Worm (Caenorhabditis elegans) whole organism, late embryonic: ENCODE measurements around the gene mrpl-48.
A peak's percentile ranks its signal among the peaks of the same experiment; 100 is the strongest.

Source experiments
- K09A11.1 ChIP-seq: sonication (generic microtip); optimal IDR thresholded peaks from 2 replicates; lab custom pipeline; 2017; ENCODE audit warnings: antibody characterized with exemption, mild to moderate bottlenecking, missing genetic modification characterization, missing compliant biosample characterization; ENCODE audit not compliant: insufficient read depth
- T23F11.4 ChIP-seq: fragments of 200-800 bp; sonication (Bioruptor generic); optimal IDR thresholded peaks from 2 replicates; lab custom pipeline; 2018; ENCODE audit warnings: mild to moderate bottlenecking, missing genetic modification characterization, missing compliant biosample characterization
- ama-1 ChIP-seq: fragments of 150-350 bp; optimal IDR thresholded peaks from 2 replicates; lab custom pipeline; 2014
- ceh-18 ChIP-seq: sonication (generic microtip); optimal IDR thresholded peaks from 2 replicates; lab custom pipeline; 2016; ENCODE audit warnings: missing genetic modification characterization, missing compliant biosample characterization
- ceh-19 ChIP-seq: fragments of 200-800 bp; sonication (Bioruptor generic); optimal IDR thresholded peaks from 2 replicates; lab custom pipeline; 2018; ENCODE audit warnings: mild to moderate bottlenecking, missing genetic modification characterization, missing compliant biosample characterization
- ceh-2 ChIP-seq: sonication (generic microtip); optimal IDR thresholded peaks from 2 replicates; lab custom pipeline; 2016; ENCODE audit warnings: missing genotype, missing genetic modification characterization, missing compliant biosample characterization
- ceh-22 ChIP-seq: sonication (generic microtip); optimal IDR thresholded peaks from 2 replicates; lab custom pipeline; 2017; ENCODE audit warnings: missing biosample characterization, missing genetic modification characterization
- ceh-30 ChIP-seq: fragments of 150-350 bp; optimal IDR thresholded peaks from 2 replicates; lab custom pipeline; 2014; ENCODE audit warnings: missing biosample characterization, missing genetic modification characterization
- ceh-31 ChIP-seq: sonication (generic microtip); optimal IDR thresholded peaks from 2 replicates; lab custom pipeline; 2016; ENCODE audit warnings: missing genetic modification characterization, missing compliant biosample characterization
- ceh-34 ChIP-seq: sonication (generic microtip); optimal IDR thresholded peaks from 2 replicates; lab custom pipeline; 2016; ENCODE audit warnings: mild to moderate bottlenecking, missing genetic modification characterization, missing compliant biosample characterization
- ceh-45 ChIP-seq: fragments of 200-800 bp; sonication (Bioruptor generic); IDR thresholded peaks from 2 replicates; pipeline ENCODE4 v1.3.6; 2022; ENCODE audit warnings: missing genetic modification reagents, missing genetic modification characterization, missing compliant biosample characterization
- che-1 ChIP-seq: sonication (generic microtip); optimal IDR thresholded peaks from 2 replicates; lab custom pipeline; 2016; ENCODE audit warnings: mild to moderate bottlenecking, missing genetic modification characterization, missing compliant biosample characterization
- dmd-4 ChIP-seq: sonication (generic microtip); optimal IDR thresholded peaks from 2 replicates; lab custom pipeline; 2016; ENCODE audit warnings: borderline replicate concordance, missing genetic modification characterization, missing compliant biosample characterization
- dve-1 ChIP-seq: sonication (generic microtip); optimal IDR thresholded peaks from 2 replicates; lab custom pipeline; 2017; ENCODE audit warnings: antibody characterized with exemption, mild to moderate bottlenecking, missing genetic modification characterization, missing compliant biosample characterization
- eyg-1 ChIP-seq: sonication (generic microtip); optimal IDR thresholded peaks from 2 replicates; lab custom pipeline; 2016; ENCODE audit warnings: missing genotype, missing genetic modification characterization, missing compliant biosample characterization
- fax-1 ChIP-seq: sonication (generic microtip); optimal IDR thresholded peaks from 2 replicates; lab custom pipeline; 2016; ENCODE audit warnings: missing genotype, missing genetic modification characterization, missing compliant biosample characterization
- fkh-10 ChIP-seq: fragments of 150-350 bp; optimal IDR thresholded peaks from 2 replicates; lab custom pipeline; 2014; ENCODE audit warnings: missing biosample characterization, missing genetic modification reagents, missing genetic modification characterization
- fkh-6 ChIP-seq: sonication (generic microtip); optimal IDR thresholded peaks from 2 replicates; lab custom pipeline; 2016; ENCODE audit warnings: missing genetic modification characterization, missing compliant biosample characterization
- hlh-6 ChIP-seq: sonication (generic microtip); optimal IDR thresholded peaks from 2 replicates; lab custom pipeline; 2016; ENCODE audit warnings: missing genotype, missing genetic modification characterization, missing compliant biosample characterization
- hlh-8 ChIP-seq: sonication (generic microtip); optimal IDR thresholded peaks from 2 replicates; lab custom pipeline; 2016; ENCODE audit warnings: missing genotype, missing genetic modification characterization, missing compliant biosample characterization
- lin-11 ChIP-seq: fragments of 200-800 bp; sonication (Bioruptor generic); optimal IDR thresholded peaks from 2 replicates; lab custom pipeline; 2018; ENCODE audit warnings: mild to moderate bottlenecking, missing genetic modification characterization, missing compliant biosample characterization
- mec-3 ChIP-seq: sonication (generic microtip); optimal IDR thresholded peaks from 2 replicates; lab custom pipeline; 2016; ENCODE audit warnings: borderline replicate concordance, missing genetic modification characterization, missing compliant biosample characterization
- nfya-1 ChIP-seq: sonication (generic microtip); optimal IDR thresholded peaks from 2 replicates; lab custom pipeline; 2017; ENCODE audit warnings: missing genetic modification characterization, mild to moderate bottlenecking, missing compliant biosample characterization, antibody characterized with exemption, moderate library complexity
- nhr-11 ChIP-seq: fragments of 150-350 bp; optimal IDR thresholded peaks from 2 replicates; lab custom pipeline; 2014; ENCODE audit warnings: missing biosample characterization, missing genetic modification characterization
- npax-4 ChIP-seq: sonication (generic microtip); optimal IDR thresholded peaks from 2 replicates; lab custom pipeline; 2016; ENCODE audit warnings: missing genetic modification characterization, missing compliant biosample characterization
- pag-3 ChIP-seq: sonication (generic microtip); optimal IDR thresholded peaks from 2 replicates; lab custom pipeline; 2016; ENCODE audit warnings: missing compliant biosample characterization, missing genetic modification characterization, borderline replicate concordance
- pqm-1 ChIP-seq: sonication (generic microtip); optimal IDR thresholded peaks from 2 replicates; lab custom pipeline; 2016; ENCODE audit warnings: missing genetic modification characterization, missing compliant biosample characterization
- ref-2 ChIP-seq: sonication (generic microtip); optimal IDR thresholded peaks from 2 replicates; lab custom pipeline; 2016; ENCODE audit warnings: missing genetic modification characterization, missing compliant biosample characterization
- sox-4 ChIP-seq: sonication (generic microtip); optimal IDR thresholded peaks from 2 replicates; lab custom pipeline; 2017; ENCODE audit warnings: mild to moderate bottlenecking, missing genetic modification characterization, inconsistent platforms, missing compliant biosample characterization
- syd-9 ChIP-seq: sonication (generic microtip); optimal IDR thresholded peaks from 2 replicates; lab custom pipeline; 2016; ENCODE audit warnings: mild to moderate bottlenecking, missing genetic modification characterization, moderate library complexity, missing compliant biosample characterization
- unc-3 ChIP-seq, 2 experiments: fragments of 200-800 bp in 1 of 2; sonication (Bioruptor generic) in 1 of 2; sonication (generic microtip) in 1 of 2; conservative IDR thresholded peaks in 1 of 2; optimal IDR thresholded peaks in 1 of 2; 2 replicates each; pipeline versions ENCODE4 v1.3.6 to Lab custom; 2016 to 2022; ENCODE audit warnings: missing compliant biosample characterization in 2 of 2, missing genetic modification characterization in 2 of 2, missing genetic modification reagents in 1 of 2
- unc-42 ChIP-seq: sonication (generic microtip); optimal IDR thresholded peaks from 2 replicates; lab custom pipeline; 2016; ENCODE audit warnings: missing genotype, missing genetic modification characterization, missing compliant biosample characterization
- unc-55 ChIP-seq: sonication (generic microtip); optimal IDR thresholded peaks from 2 replicates; lab custom pipeline; 2017; ENCODE audit warnings: missing biosample characterization, missing genetic modification reagents, missing genetic modification characterization
- zip-5 ChIP-seq: sonication (generic microtip); optimal IDR thresholded peaks from 2 replicates; lab custom pipeline; 2016; ENCODE audit warnings: missing genetic modification characterization, missing compliant biosample characterization

The mrpl-48 gene

ce11 chrV:5582308-5582707, 11.2 kb upstream of the mrpl-48 start:
- peak; percentile 35 for TF ChIP-seq nfya-1 (tag; lab: Kevin White, UChicago)
- TF ChIP-seq ceh-18 (tag; lab: Kevin White, UChicago) = no peak
- peak; percentile 82 for TF ChIP-seq unc-42 (tag; lab: Kevin White, UChicago)

- TF ChIP-seq unc-3 (GFP tag; conservative IDR thresholded peaks at IDR 0.05; lab: Robert Waterston, UW) = no peak
- no peak for TF ChIP-seq unc-3 (tag; optimal IDR thresholded peaks at IDR 0.05; lab: Kevin White, UChicago)
- TF ChIP-seq nfya-1 (tag; lab: Kevin White, UChicago) = no peak
- peak; percentile 46 for TF ChIP-seq unc-55 (GFP tag; lab: Kevin White, UChicago)
- no peak for TF ChIP-seq npax-4 (tag; lab: Kevin White, UChicago)
- no peak for TF ChIP-seq ceh-30 (tag; lab: Kevin White, UChicago)
- no peak for TF ChIP-seq K09A11.1 (tag; lab: Kevin White, UChicago)
- no peak for TF ChIP-seq eyg-1 (tag; lab: Kevin White, UChicago)
Measured at ce11 chrV:5582860-5583259, 10.6 kb upstream of the mrpl-48 start.

- TF ChIP-seq fax-1 (tag; lab: Kevin White, UChicago) (no peak), nfya-1 (tag; lab: Kevin White, UChicago) (peak; percentile 13)
Measured at ce11 chrV:5584293-5584776, 9.2 kb upstream of the mrpl-48 start, which contains the start of gene pas-6. Gene pas-6 (minus strand): TSS chrV:5584343.

- no peak for TF ChIP-seq ceh-30 (tag; lab: Kevin White, UChicago)
- TF ChIP-seq T23F11.4 = no peak
- no peak for TF ChIP-seq ama-1 (lab: Kevin White, UChicago)
- no peak for TF ChIP-seq hlh-8
- no peak for TF ChIP-seq dve-1
- TF ChIP-seq pqm-1 (tag; lab: Kevin White, UChicago) = no peak
- no peak for TF ChIP-seq nhr-11
- no peak for TF ChIP-seq pag-3 (tag; lab: Kevin White, UChicago)
- no peak for TF ChIP-seq che-1
Measured at ce11 chrV:5584833-5585232, 8.7 kb upstream of the mrpl-48 start, which contains the start of gene CD4.11. Gene CD4.11 (plus strand): TSS chrV:5585133.

- TF ChIP-seq ceh-31 (tag; lab: Kevin White, UChicago) (no peak), hlh-6 (tag; lab: Kevin White, UChicago) (no peak), ceh-45 (no peak), mec-3 (tag; lab: Kevin White, UChicago) (no peak), fkh-10 (GFP tag; lab: Kevin White, UChicago) (no peak), nhr-11 (no peak)
Measured at ce11 chrV:5587042-5587441, 6.5 kb upstream of the mrpl-48 start.

- TF ChIP-seq fkh-10 (GFP tag; lab: Kevin White, UChicago) = no peak
- no peak for TF ChIP-seq ref-2 (tag; lab: Kevin White, UChicago)
- TF ChIP-seq sox-4 = no peak
- no peak for TF ChIP-seq T23F11.4
- no peak for TF ChIP-seq ceh-2 (tag; lab: Kevin White, UChicago)
- no peak for TF ChIP-seq ceh-34 (tag; lab: Kevin White, UChicago)
- TF ChIP-seq zip-5 (tag; lab: Kevin White, UChicago) = no peak
- no peak for TF ChIP-seq ceh-19 (GFP tag; lab: Kevin White, UChicago)
Measured at ce11 chrV:5587955-5588354, 5.6 kb upstream of the mrpl-48 start.

ce11 chrV:5591887-5592286, 1.6 kb upstream of the mrpl-48 start:
- TF ChIP-seq nhr-11 = no peak
- TF ChIP-seq ceh-31 (tag; lab: Kevin White, UChicago) = no peak
- no peak for TF ChIP-seq lin-11 (tag; lab: Kevin White, UChicago)
- no peak for TF ChIP-seq dmd-4 (tag; lab: Kevin White, UChicago)
- no peak for TF ChIP-seq syd-9 (tag; lab: Kevin White, UChicago)
- no peak for TF ChIP-seq pag-3 (tag; lab: Kevin White, UChicago)
- TF ChIP-seq mec-3 (tag; lab: Kevin White, UChicago) = no peak
- TF ChIP-seq fkh-6 (tag; lab: Kevin White, UChicago) = no peak
- TF ChIP-seq unc-3 (GFP tag; conservative IDR thresholded peaks at IDR 0.05; lab: Robert Waterston, UW) = no peak
- no peak for TF ChIP-seq unc-3 (tag; optimal IDR thresholded peaks at IDR 0.05; lab: Kevin White, UChicago)
- no peak for TF ChIP-seq ceh-22 (tag; lab: Kevin White, UChicago)
- TF ChIP-seq npax-4 (tag; lab: Kevin White, UChicago) = no peak
